Worm (Caenorhabditis elegans) whole organism, early embryonic: ENCODE results near the gene vps-33.2.

ENCODE experiments used
- B0310.2 ChIP-seq: sonication (generic microtip); optimal IDR thresholded peaks from 2 replicates; lab custom pipeline; 2016; ENCODE audit warnings: mild to moderate bottlenecking, missing genetic modification characterization, missing compliant biosample characterization
- ama-1 ChIP-seq: fragments of 150-350 bp; optimal IDR thresholded peaks from 2 replicates; lab custom pipeline; 2014
- ceh-36 ChIP-seq: sonication (generic microtip); optimal IDR thresholded peaks from 2 replicates; lab custom pipeline; 2016; ENCODE audit warnings: missing genetic modification characterization, inconsistent platforms, missing compliant biosample characterization
- ets-7 ChIP-seq: sonication (generic microtip); optimal IDR thresholded peaks from 2 replicates; lab custom pipeline; 2016; ENCODE audit warnings: missing genotype, missing genetic modification characterization, missing compliant biosample characterization
- flt-1 ChIP-seq: fragments of 200-800 bp; sonication (Bioruptor generic); IDR thresholded peaks from 2 replicates; pipeline ENCODE4 v1.3.6; 2022; ENCODE audit warnings: missing genetic modification characterization, missing compliant biosample characterization
- hmbx-1 ChIP-seq: sonication (generic microtip); optimal IDR thresholded peaks from 2 replicates; lab custom pipeline; 2016; ENCODE audit warnings: mild to moderate bottlenecking, missing genetic modification characterization, missing compliant biosample characterization
- hmg-4 ChIP-seq: fragments of 200-800 bp; sonication (Bioruptor generic); optimal IDR thresholded peaks from 2 replicates; lab custom pipeline; 2018; ENCODE audit warnings: mild to moderate bottlenecking, missing genetic modification characterization, missing compliant biosample characterization
- hnd-1 ChIP-seq: sonication (generic microtip); optimal IDR thresholded peaks from 2 replicates; lab custom pipeline; 2016; ENCODE audit warnings: missing genetic modification characterization, missing compliant biosample characterization
- pes-1 ChIP-seq: fragments of 200-800 bp; sonication (Bioruptor generic); IDR thresholded peaks from 2 replicates; pipeline ENCODE4 v1.3.6; 2022; ENCODE audit warnings: missing genetic modification reagents, missing genetic modification characterization, missing compliant biosample characterization
- scrt-1 ChIP-seq: fragments of 200-800 bp; sonication (Bioruptor generic); IDR thresholded peaks from 2 replicates; pipeline ENCODE4 v1.3.6; 2022; ENCODE audit warnings: missing genetic modification characterization, missing compliant biosample characterization
- sea-1 ChIP-seq: fragments of 200-800 bp; sonication (Bioruptor generic); conservative IDR thresholded peaks from 2 replicates; pipeline ENCODE4 v1.3.6; 2022; ENCODE audit warnings: missing genetic modification characterization, missing compliant biosample characterization
- tbx-11 ChIP-seq: fragments of 200-800 bp; sonication (Bioruptor generic); IDR thresholded peaks from 2 replicates; pipeline ENCODE4 v1.3.6; 2022; ENCODE audit warnings: missing genetic modification characterization, missing compliant biosample characterization
- tbx-37 ChIP-seq: fragments of 200-800 bp; sonication (Bioruptor generic); conservative IDR thresholded peaks from 2 replicates; pipeline ENCODE4 v1.3.6; 2022; ENCODE audit warnings: missing genetic modification reagents, missing genetic modification characterization, missing compliant biosample characterization
- tra-4 ChIP-seq: sonication (generic microtip); optimal IDR thresholded peaks from 2 replicates; lab custom pipeline; 2017; ENCODE audit warnings: missing genetic modification characterization, missing compliant biosample characterization

- no peak for TF ChIP-seq tbx-37 (GFP tag; lab: Robert Waterston, UW)
- no peak for TF ChIP-seq ama-1 (lab: Kevin White, UChicago)
- TF ChIP-seq ceh-36 (tag; lab: Kevin White, UChicago), result no peak
- no peak for TF ChIP-seq scrt-1 (GFP tag; lab: Robert Waterston, UW)
- TF ChIP-seq hmbx-1 (tag; lab: Kevin White, UChicago), result no peak
- TF ChIP-seq hnd-1, result no peak
- no peak for TF ChIP-seq hmg-4 (GFP tag; lab: Kevin White, UChicago)
- TF ChIP-seq ets-7 (tag; lab: Kevin White, UChicago), result no peak
- TF ChIP-seq sea-1, result no peak
- TF ChIP-seq flt-1 (GFP tag; lab: Robert Waterston, UW), result no peak
- no peak for TF ChIP-seq B0310.2 (tag; lab: Kevin White, UChicago)
- TF ChIP-seq tbx-11 (GFP tag; lab: Robert Waterston, UW), result no peak
- no peak for TF ChIP-seq pes-1 (GFP tag; lab: Robert Waterston, UW)
- no peak for TF ChIP-seq tra-4 (tag; lab: Kevin White, UChicago)
These were observed 22.6 kb upstream of the vps-33.2 start, which contains the start of gene sra-31 for ce11 chrII:6578378-6578777.
